Worm (Caenorhabditis elegans) whole organism, L3 larva: Measurements from ENCODE around the gene K06A9.1.

ENCODE experiments used
- egl-27 ChIP-seq: sonication (generic microtip); optimal IDR thresholded peaks from 4 replicates; lab custom pipeline; 2017; ENCODE audit warnings: missing biosample characterization, missing genetic modification reagents, missing genetic modification characterization
- lsy-12 ChIP-seq: sonication (generic microtip); optimal IDR thresholded peaks from 2 replicates; lab custom pipeline; 2016; ENCODE audit warnings: mild to moderate bottlenecking, missing genetic modification characterization, missing compliant biosample characterization
- nhr-11 ChIP-seq: fragments of 150-350 bp; optimal IDR thresholded peaks from 2 replicates; lab custom pipeline; 2014; ENCODE audit warnings: missing biosample characterization, missing genetic modification characterization
- nhr-67 ChIP-seq: fragments of 150-350 bp; optimal IDR thresholded peaks from 2 replicates; lab custom pipeline; 2014; ENCODE audit warnings: missing biosample characterization, missing genetic modification characterization
- ztf-4 ChIP-seq: fragments of 150-350 bp; optimal IDR thresholded peaks from 2 replicates; lab custom pipeline; 2014; ENCODE audit warnings: missing biosample characterization, missing genetic modification characterization

DNA sequence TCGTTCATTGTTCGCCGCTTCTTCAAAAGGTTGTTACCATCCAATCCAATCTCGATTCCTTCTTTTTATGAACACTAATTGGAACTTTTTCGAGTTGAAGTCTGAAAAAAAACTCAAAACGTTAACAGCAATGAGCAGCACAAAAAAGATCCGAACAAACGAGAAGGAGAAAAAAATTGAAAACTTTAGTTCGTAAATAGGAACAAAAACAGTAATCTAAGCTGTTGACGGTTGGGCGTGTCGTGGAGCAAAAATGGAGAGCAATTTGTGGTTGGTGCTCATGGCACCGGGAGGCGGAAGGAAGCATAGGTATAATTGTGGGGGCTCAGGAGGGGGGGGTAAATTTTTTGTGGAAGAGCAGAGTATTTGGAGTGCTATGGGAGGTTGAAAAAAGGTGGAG is 25.9 kb upstream of the K06A9.1 start, which contains the start of gene toca-1:
- TF ChIP-seq nhr-11 (tag; lab: Kevin White, UChicago) (no peak), egl-27 (no peak), ztf-4 (no peak), lsy-12 (tag; lab: Kevin White, UChicago) (no peak), nhr-67 (no peak)
